Worm (Caenorhabditis elegans) whole organism, mixed stage, embryonic: ENCODE measurements around the gene srh-56.

Source experiments
- cnd-1 ChIP-seq: fragments of 200-800 bp; sonication (Bioruptor generic); optimal IDR thresholded peaks from 2 replicates; lab custom pipeline; 2018; ENCODE audit warnings: mild to moderate bottlenecking, missing genetic modification characterization, missing compliant biosample characterization
- elt-1 ChIP-seq: sonication (generic microtip); optimal IDR thresholded peaks from 2 replicates; lab custom pipeline; 2017; ENCODE audit warnings: missing genetic modification characterization, mild to moderate bottlenecking, missing compliant biosample characterization, antibody characterized with exemption, moderate library complexity, borderline replicate concordance; ENCODE audit not compliant: insufficient read depth
- elt-3 ChIP-seq: fragments of 150-350 bp; optimal IDR thresholded peaks from 2 replicates; lab custom pipeline; 2014; ENCODE audit warnings: missing biosample characterization, missing genetic modification characterization
- hlh-1 ChIP-seq: fragments of 150-350 bp; optimal IDR thresholded peaks from 2 replicates; lab custom pipeline; 2014; ENCODE audit warnings: missing biosample characterization, missing genetic modification reagents, missing genetic modification characterization
- lin-13 ChIP-seq: fragments of 150-350 bp; optimal IDR thresholded peaks from 2 replicates; lab custom pipeline; 2014; ENCODE audit warnings: missing biosample characterization, missing genetic modification characterization
- mep-1 ChIP-seq: fragments of 150-350 bp; optimal IDR thresholded peaks from 2 replicates; lab custom pipeline; 2017; ENCODE audit warnings: missing biosample characterization, missing genetic modification reagents, missing genetic modification characterization, inconsistent platforms
- mls-2 ChIP-seq: sonication (generic microtip); optimal IDR thresholded peaks from 2 replicates; lab custom pipeline; 2016; ENCODE audit warnings: mild to moderate bottlenecking, missing genetic modification characterization, moderate library complexity, missing compliant biosample characterization
- nhr-12 ChIP-seq: fragments of 150-350 bp; optimal IDR thresholded peaks from 2 replicates; lab custom pipeline; 2014; ENCODE audit warnings: missing biosample characterization, missing genetic modification characterization
- nhr-237 ChIP-seq: fragments of 150-350 bp; optimal IDR thresholded peaks from 2 replicates; lab custom pipeline; 2014; ENCODE audit warnings: missing biosample characterization, missing genetic modification characterization
- pha-4 ChIP-seq: fragments of 150-350 bp; optimal IDR thresholded peaks from 2 replicates; lab custom pipeline; 2018; ENCODE audit warnings: missing biosample characterization, missing genetic modification reagents, missing genetic modification characterization
- sem-2 ChIP-seq: fragments of 200-800 bp; sonication (Bioruptor generic); optimal IDR thresholded peaks from 2 replicates; lab custom pipeline; 2018; ENCODE audit warnings: mild to moderate bottlenecking, missing genetic modification characterization, missing compliant biosample characterization
- sptf-1 ChIP-seq: sonication (generic microtip); optimal IDR thresholded peaks from 2 replicates; lab custom pipeline; 2017; ENCODE audit warnings: mild to moderate bottlenecking, missing genetic modification characterization, moderate library complexity, missing compliant biosample characterization

- no peak for TF ChIP-seq elt-3 (tag; lab: Kevin White, UChicago)
- TF ChIP-seq hlh-1 (tag; lab: Kevin White, UChicago), result no peak
- no peak for TF ChIP-seq mep-1 (tag; lab: Kevin White, UChicago)
- TF ChIP-seq lin-13 (tag; lab: Kevin White, UChicago), result no peak
- TF ChIP-seq nhr-12, result no peak
- no peak for TF ChIP-seq cnd-1 (tag; lab: Kevin White, UChicago)
- TF ChIP-seq mls-2 (tag; lab: Kevin White, UChicago), result no peak
- no peak for TF ChIP-seq sem-2 (GFP tag; lab: Kevin White, UChicago)
- no peak for TF ChIP-seq nhr-237 (tag; lab: Kevin White, UChicago)
- no peak for TF ChIP-seq pha-4 (tag; lab: Kevin White, UChicago)
- TF ChIP-seq elt-1, result no peak
- no peak for TF ChIP-seq sptf-1
Measured at ce11 chrV:2753007-2753406, 18.7 kb upstream of the srh-56 start, which contains the start of gene srx-26.
